Worm (Caenorhabditis elegans): ENCODE data around the gene srt-54.

srt-54 gene

ce11 chrII:108865-109264 lies 8.2 kb upstream of the srt-54 start, which contains the start of gene C50D2.2:
Gene C50D2.2 (plus strand): TSS chrII:109165.
- TF ChIP-seq F49E8.2 (tag; optimal IDR thresholded peaks at IDR 0.05; ENCODE audit: insufficient read depth): no peak
- TF ChIP-seq madf-10 (tag; optimal IDR thresholded peaks at IDR 0.05): no peak

- TF ChIP-seq tlf-1 (GFP tag; optimal IDR thresholded peaks at IDR 0.05) (no peak), dpff-1 (tag; optimal IDR thresholded peaks at IDR 0.05) (no peak), pha-4 (tag; optimal IDR thresholded peaks at IDR 0.05) (no peak), rec-8 (tag; optimal IDR thresholded peaks at IDR 0.05) (no peak), ama-1 (optimal IDR thresholded peaks at IDR 0.05) (no peak), ama-1 (GFP tag; optimal IDR thresholded peaks at IDR 0.05) (no peak), ceh-58 (GFP tag; IDR thresholded peaks at IDR 0.05) (no peak), Y67H2A.10 (GFP tag; conservative IDR thresholded peaks at IDR 0.05) (no peak), Y79H2A.3 (GFP tag; conservative IDR thresholded peaks at IDR 0.05) (no peak), F52B5.7 (tag; optimal IDR thresholded peaks at IDR 0.05) (no peak), attf-5 (GFP tag; optimal IDR thresholded peaks at IDR 0.05) (no peak), hlh-12 (tag; optimal IDR thresholded peaks at IDR 0.05) (no peak), madf-8 (GFP tag; conservative IDR thresholded peaks at IDR 0.05) (no peak), ceh-91 (GFP tag; IDR thresholded peaks at IDR 0.05) (no peak), B0019.2 (GFP tag; conservative IDR thresholded peaks at IDR 0.05) (no peak), xnd-1 (tag; optimal IDR thresholded peaks at IDR 0.05) (no peak), T07F8.4 (tag; optimal IDR thresholded peaks at IDR 0.05) (no peak), K11D2.4 (GFP tag; IDR thresholded peaks at IDR 0.05) (no peak), B0035.1 (tag; optimal IDR thresholded peaks at IDR 0.05) (no peak), madf-6 (GFP tag; IDR thresholded peaks at IDR 0.05) (no peak)
Observed at ce11 chrII:111267-111666, 5.7 kb upstream of the srt-54 start, which contains the start of gene C50D2.1. Gene C50D2.1 (plus strand): TSS chrII:111567.

- no peak for TF ChIP-seq zfh-2 (GFP tag; conservative IDR thresholded peaks at IDR 0.05)
- no peak for TF ChIP-seq madf-3 (GFP tag; IDR thresholded peaks at IDR 0.05)
- no peak for TF ChIP-seq madf-8 (GFP tag; conservative IDR thresholded peaks at IDR 0.05)
Observed at ce11 chrII:112231-112630, 4.8 kb upstream of the srt-54 start.

- TF ChIP-seq ZK185.1 (tag; optimal IDR thresholded peaks at IDR 0.05; ENCODE audit: poor library complexity, severe bottlenecking) (no peak), nhr-120 (GFP tag; IDR thresholded peaks at IDR 0.05) (no peak), let-526 (GFP tag; IDR thresholded peaks at IDR 0.05) (no peak), K12H6.12 (tag; optimal IDR thresholded peaks at IDR 0.05) (no peak), hrde-1 (tag; optimal IDR thresholded peaks at IDR 0.05; ENCODE audit: borderline replicate concordance) (no peak), mcd-1 (GFP tag; IDR thresholded peaks at IDR 0.05) (no peak), atf-7 (tag; optimal IDR thresholded peaks at IDR 0.05) (no peak), ztf-3 (GFP tag; optimal IDR thresholded peaks at IDR 0.05) (no peak), let-607 (tag; optimal IDR thresholded peaks at IDR 0.05) (no peak), fkh-3 (tag; optimal IDR thresholded peaks at IDR 0.05) (no peak)
Observed at ce11 chrII:121121-121520, 4.1 kb downstream of the srt-54 start, which contains the start of gene K10B4.3. Gene K10B4.3 (minus strand): TSS chrII:121221.

- no peak for TF ChIP-seq attf-3 (GFP tag; conservative IDR thresholded peaks at IDR 0.05)
- TF ChIP-seq B0261.1 (tag; optimal IDR thresholded peaks at IDR 0.05): no peak
- no peak for TF ChIP-seq ztf-3 (GFP tag; optimal IDR thresholded peaks at IDR 0.05)
- TF ChIP-seq him-1 (tag; optimal IDR thresholded peaks at IDR 0.05): no peak
- TF ChIP-seq nfya-1 (tag; optimal IDR thresholded peaks at IDR 0.05; ENCODE audit: borderline replicate concordance, insufficient read depth): no peak
- TF ChIP-seq F55B11.4 (tag; optimal IDR thresholded peaks at IDR 0.05; ENCODE audit: borderline replicate concordance, insufficient read depth): no peak
- peak; percentile 33; the same call in 1 of the 2 replicates for TF ChIP-seq hmg-1.2 (GFP tag; IDR thresholded peaks at IDR 0.05)
Observed at ce11 chrII:122008-122407, 5.0 kb downstream of the srt-54 start.

Measured in whole organism, young adult.